Worm (Caenorhabditis elegans) whole organism, L4 larva: ENCODE measurements around the gene shc-2.

Source experiments
- R02D3.7 ChIP-seq: fragments of 150-350 bp; sonication (generic microtip); optimal IDR thresholded peaks from 3 replicates; lab custom pipeline; 2014; ENCODE audit warnings: missing biosample characterization, missing genetic modification characterization
- T26A8.4 ChIP-seq: fragments of 200-800 bp; sonication (Bioruptor generic); IDR thresholded peaks from 2 replicates; pipeline ENCODE4 v1.3.6; 2022; ENCODE audit warnings: missing genetic modification characterization, missing compliant biosample characterization
- Y5F2A.4 ChIP-seq: fragments of 200-800 bp; sonication (Bioruptor generic); optimal IDR thresholded peaks from 2 replicates; lab custom pipeline; 2018; ENCODE audit warnings: mild to moderate bottlenecking, missing genetic modification characterization, missing compliant biosample characterization
- cey-2 ChIP-seq: sonication (generic microtip); optimal IDR thresholded peaks from 3 replicates; lab custom pipeline; 2017; ENCODE audit warnings: missing genetic modification characterization, mild to moderate bottlenecking, missing compliant biosample characterization, antibody characterized with exemption, borderline replicate concordance; ENCODE audit not compliant: insufficient read depth
- daf-12 ChIP-seq: fragments of 150-350 bp; optimal IDR thresholded peaks from 2 replicates; lab custom pipeline; 2014; ENCODE audit warnings: missing biosample characterization, missing genetic modification reagents, missing genetic modification characterization
- hif-1 ChIP-seq, 2 experiments: sonication (generic microtip); optimal IDR thresholded peaks; 2 replicates each; lab custom pipeline; 2016 to 2017; ENCODE audit warnings: missing compliant biosample characterization in 2 of 2, missing genetic modification characterization in 2 of 2, missing genetic modification reagents in 2 of 2, missing genotype in 2 of 2, mild to moderate bottlenecking in 1 of 2
- nhr-10 ChIP-seq: fragments of 150-350 bp; optimal IDR thresholded peaks from 2 replicates; lab custom pipeline; 2014; ENCODE audit warnings: missing biosample characterization, missing genetic modification characterization
- nhr-111 ChIP-seq: fragments of 200-800 bp; sonication (Bioruptor generic); optimal IDR thresholded peaks from 2 replicates; lab custom pipeline; 2018; ENCODE audit warnings: mild to moderate bottlenecking, missing genetic modification characterization, missing compliant biosample characterization
- nhr-28 ChIP-seq: fragments of 150-350 bp; optimal IDR thresholded peaks from 2 replicates; lab custom pipeline; 2014; ENCODE audit warnings: missing biosample characterization, missing genetic modification characterization
- php-3 ChIP-seq: fragments of 200-800 bp; sonication (Bioruptor generic); IDR thresholded peaks from 2 replicates; pipeline ENCODE4 v1.3.6; 2022; ENCODE audit warnings: missing genetic modification reagents, missing genetic modification characterization, missing compliant biosample characterization
- snpc-1.2 ChIP-seq: fragments of 200-800 bp; sonication (Bioruptor generic); IDR thresholded peaks from 2 replicates; pipeline ENCODE4 v1.3.6; 2022; ENCODE audit warnings: missing genetic modification reagents, missing genetic modification characterization, missing compliant biosample characterization
- snpc-4 ChIP-seq: fragments of 150-350 bp; optimal IDR thresholded peaks from 2 replicates; lab custom pipeline; 2014; ENCODE audit warnings: missing biosample characterization, missing genetic modification characterization
- vab-7 ChIP-seq: fragments of 200-800 bp; sonication (Bioruptor generic); IDR thresholded peaks from 2 replicates; pipeline ENCODE4 v1.3.6; 2022; ENCODE audit warnings: missing genetic modification reagents, missing genetic modification characterization, missing compliant biosample characterization
- zag-1 ChIP-seq: fragments of 150-350 bp; optimal IDR thresholded peaks from 2 replicates; lab custom pipeline; 2014; ENCODE audit warnings: missing biosample characterization, missing genetic modification characterization

ce11 chrII:4959719-4960118 lies 9.2 kb upstream of the shc-2 start, which contains the start of gene ulp-2:
- no peak for TF ChIP-seq Y5F2A.4 (GFP tag; lab: Kevin White, UChicago)
- TF ChIP-seq hif-1 (tag; optimal IDR thresholded peaks at IDR 0.05; lab: Kevin White, UChicago), result no peak
- TF ChIP-seq snpc-4 (tag; lab: Kevin White, UChicago), result no peak
- no peak for TF ChIP-seq R02D3.7 (tag; lab: Kevin White, UChicago)
- no peak for TF ChIP-seq php-3 (GFP tag; lab: Robert Waterston, UW)
- no peak for TF ChIP-seq nhr-111 (GFP tag; lab: Kevin White, UChicago)
- no peak for TF ChIP-seq snpc-1.2 (GFP tag; lab: Robert Waterston, UW)
- TF ChIP-seq T26A8.4 (GFP tag; lab: Robert Waterston, UW), result no peak
- TF ChIP-seq cey-2 (tag; lab: Kevin White, UChicago), result no peak
- TF ChIP-seq zag-1 (tag; lab: Kevin White, UChicago), result no peak
- TF ChIP-seq nhr-28 (tag; lab: Kevin White, UChicago), result no peak
- TF ChIP-seq nhr-10 (tag; lab: Kevin White, UChicago), result no peak
- no peak for TF ChIP-seq vab-7 (GFP tag; lab: Robert Waterston, UW)
- no peak for TF ChIP-seq daf-12 (tag; lab: Kevin White, UChicago)
